Worm (Caenorhabditis elegans): Measurements from ENCODE around the gene BE10.1.

DNA sequence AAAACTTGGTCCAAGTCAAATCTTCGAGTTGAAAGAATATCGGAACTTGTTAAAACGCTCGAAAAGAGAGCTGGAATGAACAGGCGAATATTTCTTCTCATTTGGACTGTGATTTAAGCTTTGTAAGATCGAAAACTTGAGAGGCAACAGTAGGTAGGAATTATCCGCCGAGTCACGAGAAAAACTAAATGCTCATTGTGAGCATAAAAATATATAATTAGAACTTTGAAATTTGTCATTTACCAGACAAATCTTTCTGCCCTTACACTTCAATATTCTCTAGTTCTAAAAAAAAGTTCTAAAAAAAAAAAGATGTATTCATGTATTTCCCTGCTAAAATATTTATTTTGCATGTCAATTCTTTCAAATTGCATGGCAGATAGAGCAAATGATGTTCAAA, 25.1 kb downstream of the BE10.1 start, which contains the start of the genes irld-19 and irld-61:
- TF ChIP-seq tab-1 (GFP tag; IDR thresholded peaks at IDR 0.05), result no peak
- no peak for TF ChIP-seq med-1 (GFP tag; optimal IDR thresholded peaks at IDR 0.05; ENCODE audit: insufficient read depth)
- TF ChIP-seq klf-2 (GFP tag; conservative IDR thresholded peaks at IDR 0.05), result no peak
- no peak for TF ChIP-seq ref-1 (GFP tag; conservative IDR thresholded peaks at IDR 0.05)
- TF ChIP-seq cog-1 (tag; optimal IDR thresholded peaks at IDR 0.05), result no peak
